In the genomic region with DNA sequence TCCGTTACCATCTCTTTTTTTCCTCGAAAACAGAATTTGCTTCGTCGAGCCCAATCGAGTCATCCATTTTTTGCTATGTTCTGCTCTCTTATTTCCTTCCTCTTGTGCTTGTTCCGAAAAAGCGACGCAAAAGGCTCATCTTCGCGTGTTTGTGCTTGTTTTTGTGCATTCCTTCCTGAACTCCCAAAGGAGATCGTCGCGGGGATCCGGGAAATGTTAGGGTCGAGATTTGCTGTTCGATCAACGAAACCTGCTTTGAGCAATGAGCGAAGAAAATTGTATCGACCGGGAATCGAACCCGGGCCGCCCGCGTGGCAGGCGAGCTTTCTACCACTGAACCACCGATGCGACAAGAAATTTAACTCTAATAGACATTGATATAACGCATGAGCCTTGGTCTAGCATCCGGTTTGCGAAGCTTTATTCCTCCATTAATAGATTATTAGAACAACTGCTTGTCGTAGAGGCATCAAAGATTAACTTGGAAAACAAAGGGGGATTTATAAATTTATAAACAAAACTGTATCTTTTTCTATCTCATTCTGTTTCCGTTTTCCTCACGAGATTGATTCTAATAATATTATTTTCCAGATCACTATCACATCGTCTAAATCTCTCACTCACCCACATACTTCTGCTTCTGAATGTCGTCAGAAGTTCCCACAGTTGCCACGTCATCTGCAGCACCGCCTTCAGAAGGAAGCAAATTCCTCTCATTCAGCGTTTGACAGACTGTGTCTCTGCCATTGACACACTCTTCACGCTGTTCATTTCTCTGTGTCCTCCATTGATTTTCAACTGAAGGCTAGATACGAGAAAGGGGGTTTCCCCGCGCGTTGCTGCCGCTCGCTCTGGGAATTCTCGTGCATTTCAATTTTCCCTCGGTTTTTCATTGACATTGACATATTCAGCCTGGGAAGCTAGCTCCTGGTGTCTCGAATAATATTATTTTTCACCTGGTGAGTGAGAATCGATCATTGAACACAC, we compare ENCODE assay signal across 2 worm cellular contexts.
TF ChIP-seq lines count a peak whose summit lies in the region.

A gene (plus strand): TSS at position 586 of the 987 bp plus-strand sequence.

TF ChIP-seq in whole organism, L1 larva, 84 proteins besides CTCF, POLR2A, EP300 and RAD21 (continued from another document):
- TF ChIP-seq nhr-76 (tag; optimal IDR thresholded peaks at IDR 0.05; lab: Kevin White, UChicago) = peak; percentile 20
- TF ChIP-seq elt-3 (tag; optimal IDR thresholded peaks at IDR 0.05; lab: Kevin White, UChicago) = no peak
- TF ChIP-seq lin-13 (GFP tag; optimal IDR thresholded peaks at IDR 0.05; lab: Kevin White, UChicago) = peak; percentile 22
- no peak for TF ChIP-seq efl-3 (GFP tag; optimal IDR thresholded peaks at IDR 0.05; lab: Kevin White, UChicago)
- peak; percentile 19 for TF ChIP-seq pax-3 (tag; optimal IDR thresholded peaks at IDR 0.05; lab: Kevin White, UChicago)
- TF ChIP-seq xbp-1 (tag; optimal IDR thresholded peaks at IDR 0.05; lab: Kevin White, UChicago) = peak; percentile 39
- TF ChIP-seq F16B12.6 (tag; optimal IDR thresholded peaks at IDR 0.05; lab: Kevin White, UChicago) = no peak
- TF ChIP-seq hlh-4 (tag; optimal IDR thresholded peaks at IDR 0.05; lab: Kevin White, UChicago) = no peak
- TF ChIP-seq swsn-7 (tag; optimal IDR thresholded peaks at IDR 0.05; lab: Kevin White, UChicago) = peak; percentile 42
- no peak for TF ChIP-seq nhr-77 (tag; optimal IDR thresholded peaks at IDR 0.05; lab: Kevin White, UChicago)
- TF ChIP-seq sup-37 (GFP tag; optimal IDR thresholded peaks at IDR 0.05; lab: Kevin White, UChicago) = peak; percentile 6
- TF ChIP-seq unc-30 (tag; optimal IDR thresholded peaks at IDR 0.05; lab: Kevin White, UChicago) = no peak
- TF ChIP-seq pag-3 (tag; optimal IDR thresholded peaks at IDR 0.05; lab: Kevin White, UChicago; ENCODE audit: borderline replicate concordance, insufficient read depth) = no peak
- no peak for TF ChIP-seq mab-9 (GFP tag; IDR thresholded peaks at IDR 0.05; lab: Robert Waterston, UW)
- TF ChIP-seq pqm-1 (tag; optimal IDR thresholded peaks at IDR 0.05; lab: Kevin White, UChicago) = no peak
- TF ChIP-seq sptf-1 (tag; optimal IDR thresholded peaks at IDR 0.05; lab: Kevin White, UChicago) = no peak
- TF ChIP-seq alr-1 (tag; optimal IDR thresholded peaks at IDR 0.05; lab: Kevin White, UChicago; ENCODE audit: borderline replicate concordance) = no peak
- TF ChIP-seq unc-86 (tag; optimal IDR thresholded peaks at IDR 0.05; lab: Kevin White, UChicago) = peak; percentile 9
- TF ChIP-seq ztf-4 (tag; optimal IDR thresholded peaks at IDR 0.05; lab: Kevin White, UChicago) = peak; percentile 15
- TF ChIP-seq nhr-12 (tag; optimal IDR thresholded peaks at IDR 0.05; lab: Kevin White, UChicago) = no peak
- no peak for TF ChIP-seq blmp-1 (tag; optimal IDR thresholded peaks at IDR 0.05; lab: Kevin White, UChicago)
- TF ChIP-seq skn-1 (tag; optimal IDR thresholded peaks at IDR 0.05; lab: Kevin White, UChicago) = peak; percentile 11
- no peak for TF ChIP-seq vab-15 (tag; optimal IDR thresholded peaks at IDR 0.05; lab: Kevin White, UChicago)
- TF ChIP-seq zip-4 (GFP tag; optimal IDR thresholded peaks at IDR 0.05; lab: Kevin White, UChicago) = peak; percentile 19
- TF ChIP-seq aly-2 (tag; optimal IDR thresholded peaks at IDR 0.05; lab: Kevin White, UChicago) = no peak
- peak; percentile 6 to 44 for TF ChIP-seq lin-35 (GFP tag; optimal IDR thresholded peaks at IDR 0.05; lab: Kevin White, UChicago)
- TF ChIP-seq tlp-1 (tag; optimal IDR thresholded peaks at IDR 0.05; lab: Kevin White, UChicago) = no peak
- TF ChIP-seq ama-1 (optimal IDR thresholded peaks at IDR 0.05; lab: Kevin White, UChicago) = no peak
- no peak for TF ChIP-seq ces-1 (GFP tag; optimal IDR thresholded peaks at IDR 0.05; lab: Kevin White, UChicago)
- TF ChIP-seq ets-5 (GFP tag; IDR thresholded peaks at IDR 0.05; lab: Robert Waterston, UW) = no peak
- TF ChIP-seq snpc-4 (tag; optimal IDR thresholded peaks at IDR 0.05; lab: Kevin White, UChicago) = no peak
- TF ChIP-seq hlh-17 (GFP tag; optimal IDR thresholded peaks at IDR 0.05; lab: Kevin White, UChicago; ENCODE audit: borderline replicate concordance) = no peak
- TF ChIP-seq fkh-8 (tag; optimal IDR thresholded peaks at IDR 0.05; lab: Kevin White, UChicago) = peak; percentile 41
- TF ChIP-seq ceh-8 (GFP tag; optimal IDR thresholded peaks at IDR 0.05; lab: Kevin White, UChicago) = peak; percentile 19
- peak in 2 of 3 experiments; percentile 32 for TF ChIP-seq ceh-82 (tag; optimal IDR thresholded peaks at IDR 0.05; lab: Kevin White, UChicago)
- TF ChIP-seq C34B4.2 (tag; optimal IDR thresholded peaks at IDR 0.05; lab: Kevin White, UChicago) = no peak
- TF ChIP-seq dsc-1 (tag; optimal IDR thresholded peaks at IDR 0.05; lab: Kevin White, UChicago) = peak; percentile 70

TF ChIP-seq in whole organism, young adult, 124 proteins besides CTCF, POLR2A, EP300 and RAD21 (continued from another document):
- TF ChIP-seq ztf-18 (tag; optimal IDR thresholded peaks at IDR 0.05; lab: Kevin White, UChicago) (peak; percentile 81), ZK185.1 (tag; optimal IDR thresholded peaks at IDR 0.05; lab: Kevin White, UChicago; ENCODE audit: poor library complexity, severe bottlenecking) (peak; percentile 60), tlf-1 (GFP tag; optimal IDR thresholded peaks at IDR 0.05; lab: Kevin White, UChicago) (peak; percentile 23), mxl-1 (tag; optimal IDR thresholded peaks at IDR 0.05; lab: Kevin White, UChicago) (peak; percentile 76), chd-7 (tag; optimal IDR thresholded peaks at IDR 0.05; lab: Kevin White, UChicago) (peak; percentile 83), nhr-90 (tag; optimal IDR thresholded peaks at IDR 0.05; lab: Kevin White, UChicago) (peak; percentile 95), die-1 (tag; optimal IDR thresholded peaks at IDR 0.05; lab: Kevin White, UChicago) (peak; percentile 90), D2030.7 (GFP tag; IDR thresholded peaks at IDR 0.05; lab: Robert Waterston, UW) (peak; percentile 89), egl-18 (GFP tag; IDR thresholded peaks at IDR 0.05; lab: Robert Waterston, UW) (no peak; the same call in 1 of the 2 replicates), lin-54 (GFP tag; optimal IDR thresholded peaks at IDR 0.05; lab: Kevin White, UChicago) (peak; percentile 74), pha-4 (tag; optimal IDR thresholded peaks at IDR 0.05; lab: Kevin White, UChicago) (no peak), xnd-1 (tag; optimal IDR thresholded peaks at IDR 0.05; lab: Kevin White, UChicago) (peak; percentile 39), somi-1 (GFP tag; optimal IDR thresholded peaks at IDR 0.05; lab: Kevin White, UChicago) (peak; percentile 82), attf-3 (GFP tag; conservative IDR thresholded peaks at IDR 0.05; lab: Robert Waterston, UW) (peak; percentile 48; the same call in 1 of the 2 replicates), mes-4 (tag; optimal IDR thresholded peaks at IDR 0.05; lab: Kevin White, UChicago) (peak; percentile 76), K11D2.4 (GFP tag; IDR thresholded peaks at IDR 0.05; lab: Robert Waterston, UW) (no peak), madf-3 (GFP tag; IDR thresholded peaks at IDR 0.05; lab: Robert Waterston, UW) (0 out of 2 replicates have a peak, but pooled peaks have one; percentile 43), attf-6 (GFP tag; IDR thresholded peaks at IDR 0.05; lab: Robert Waterston, UW) (peak; percentile 77; the same call in 1 of the 2 replicates), ztf-25 (GFP tag; IDR thresholded peaks at IDR 0.05; lab: Robert Waterston, UW) (peak; percentile 88; the same call in 1 of the 2 replicates), cebp-2 (GFP tag; IDR thresholded peaks at IDR 0.05; lab: Robert Waterston, UW) (0 out of 2 replicates have a peak, but pooled peaks have one; percentile 27), F23B12.7 (tag; optimal IDR thresholded peaks at IDR 0.05; lab: Kevin White, UChicago; ENCODE audit: insufficient read depth) (peak; percentile 93), F33H1.4 (GFP tag; IDR thresholded peaks at IDR 0.05; lab: Robert Waterston, UW) (peak; percentile 34; the same call in 1 of the 2 replicates), repo-1 (tag; optimal IDR thresholded peaks at IDR 0.05; lab: Kevin White, UChicago) (peak; percentile 82)
